Fruit fly (Drosophila melanogaster): ENCODE measurements around the gene CG7276.

CG7276 gene

dm6 chr3L:15529143-15529542 is 31.1 kb downstream of the CG7276 start, which contains the start of gene obst-H:
Gene obst-H (minus strand): TSS chr3L:15529243.
- TF ChIP-seq ey (GFP tag; optimal IDR thresholded peaks at IDR 0.05) (no peak), Myc (optimal IDR thresholded peaks at IDR 0.05) (no peak), usp (GFP tag; optimal IDR thresholded peaks at IDR 0.05) (no peak), Vsx2 (GFP tag; optimal IDR thresholded peaks at IDR 0.05; ENCODE audit: partially characterized antibody) (no peak), HLH106 (tag; optimal IDR thresholded peaks at IDR 0.05) (no peak), psq (GFP tag; optimal IDR thresholded peaks at IDR 0.05) (no peak), h (GFP tag; optimal IDR thresholded peaks at IDR 0.05) (no peak), Sp1 (GFP tag; optimal IDR thresholded peaks at IDR 0.05) (no peak), Abd-B (GFP tag; optimal IDR thresholded peaks at IDR 0.05) (no peak)

- TF ChIP-seq GATAd (GFP tag; optimal IDR thresholded peaks at IDR 0.05) = no peak
- TF ChIP-seq lola (GFP tag; optimal IDR thresholded peaks at IDR 0.05) = no peak
- no peak for TF ChIP-seq ey (GFP tag; optimal IDR thresholded peaks at IDR 0.05)
- TF ChIP-seq woc (GFP tag; optimal IDR thresholded peaks at IDR 0.05) = no peak
- TF ChIP-seq CG32264 (GFP tag; optimal IDR thresholded peaks at IDR 0.05) = no peak
These were observed 32.1 kb downstream of the CG7276 start for dm6 chr3L:15530071-15530470.

dm6 chr3L:15530638-15531225 is 32.7 kb downstream of the CG7276 start:
- TF ChIP-seq sage (GFP tag; optimal IDR thresholded peaks at IDR 0.05) (peak; percentile 64), fru (GFP tag; optimal IDR thresholded peaks at IDR 0.05) (peak; percentile 41), Sp1 (GFP tag; optimal IDR thresholded peaks at IDR 0.05) (peak; percentile 50), dmrt93B (GFP tag; optimal IDR thresholded peaks at IDR 0.05) (no peak), Hr78 (GFP tag; optimal IDR thresholded peaks at IDR 0.05) (no peak), Hnf4 (GFP tag; optimal IDR thresholded peaks at IDR 0.05) (peak; percentile 25), pan (optimal IDR thresholded peaks at IDR 0.05) (no peak), psq (GFP tag; optimal IDR thresholded peaks at IDR 0.05) (no peak), CrebA (GFP tag; optimal IDR thresholded peaks at IDR 0.05; ENCODE audit: borderline replicate concordance) (no peak), usp (GFP tag; optimal IDR thresholded peaks at IDR 0.05) (no peak), brk (GFP tag; optimal IDR thresholded peaks at IDR 0.05) (peak; percentile 58), Myc (optimal IDR thresholded peaks at IDR 0.05) (no peak), jim (GFP tag; optimal IDR thresholded peaks at IDR 0.05) (no peak), Vsx2 (GFP tag; optimal IDR thresholded peaks at IDR 0.05; ENCODE audit: partially characterized antibody) (no peak), Mio (GFP tag; optimal IDR thresholded peaks at IDR 0.05) (no peak), dsf (GFP tag; optimal IDR thresholded peaks at IDR 0.05; ENCODE audit: borderline replicate concordance) (no peak), lola (GFP tag; optimal IDR thresholded peaks at IDR 0.05) (no peak), OdsH (GFP tag; optimal IDR thresholded peaks at IDR 0.05) (peak; percentile 47), h (GFP tag; optimal IDR thresholded peaks at IDR 0.05) (peak; percentile 54), rgr (GFP tag; optimal IDR thresholded peaks at IDR 0.05) (peak; percentile 26), foxo (GFP tag; optimal IDR thresholded peaks at IDR 0.05) (no peak), HLH106 (tag; optimal IDR thresholded peaks at IDR 0.05) (no peak), br (GFP tag; optimal IDR thresholded peaks at IDR 0.05) (peak; percentile 15), ey (GFP tag; optimal IDR thresholded peaks at IDR 0.05) (no peak), dl (GFP tag; optimal IDR thresholded peaks at IDR 0.05; ENCODE audit: insufficient read depth in 1 of 2, partially characterized antibody in 2 of 2) (no peak)

- TF ChIP-seq h (GFP tag; optimal IDR thresholded peaks at IDR 0.05) (no peak), rgr (GFP tag; optimal IDR thresholded peaks at IDR 0.05) (no peak), CrebA (GFP tag; optimal IDR thresholded peaks at IDR 0.05; ENCODE audit: borderline replicate concordance) (no peak), dl (GFP tag; optimal IDR thresholded peaks at IDR 0.05; ENCODE audit: insufficient read depth in 1 of 2, partially characterized antibody in 2 of 2) (no peak), N (GFP tag; optimal IDR thresholded peaks at IDR 0.05) (no peak), foxo (GFP tag; optimal IDR thresholded peaks at IDR 0.05) (no peak), Hr83 (GFP tag; optimal IDR thresholded peaks at IDR 0.05; ENCODE audit: poor library complexity, severe bottlenecking) (no peak), GATAd (GFP tag; optimal IDR thresholded peaks at IDR 0.05) (no peak), usp (GFP tag; optimal IDR thresholded peaks at IDR 0.05) (no peak)
These were observed 33.7 kb downstream of the CG7276 start, which contains the start of gene CG43248 for dm6 chr3L:15531423-15532325. Gene CG43248 (minus strand): TSS chr3L:15531473.

All from whole organism, wandering third instar larva.